Worm (Caenorhabditis elegans) whole organism, L2 larva: ENCODE results near the gene K09C4.10.

ENCODE experiments used
- C34F6.9 ChIP-seq: fragments of 150-350 bp; optimal IDR thresholded peaks from 2 replicates; lab custom pipeline; 2014; ENCODE audit warnings: missing biosample characterization, missing genetic modification characterization
- F13H6.1 ChIP-seq: sonication (generic microtip); optimal IDR thresholded peaks from 2 replicates; lab custom pipeline; 2016; ENCODE audit warnings: missing genetic modification characterization, missing compliant biosample characterization
- R02D3.7 ChIP-seq: fragments of 150-350 bp; optimal IDR thresholded peaks from 2 replicates; lab custom pipeline; 2014; ENCODE audit warnings: missing biosample characterization, missing genetic modification characterization
- Y55F3AM.14 ChIP-seq: fragments of 200-800 bp; sonication (Bioruptor generic); optimal IDR thresholded peaks from 2 replicates; lab custom pipeline; 2018; ENCODE audit warnings: mild to moderate bottlenecking, missing genetic modification characterization, missing compliant biosample characterization
- aly-2 ChIP-seq: fragments of 150-350 bp; optimal IDR thresholded peaks from 2 replicates; lab custom pipeline; 2014; ENCODE audit warnings: missing biosample characterization, missing genetic modification characterization
- ama-1 ChIP-seq: fragments of 150-350 bp; optimal IDR thresholded peaks from 2 replicates; lab custom pipeline; 2018; ENCODE audit warnings: inconsistent platforms
- blmp-1 ChIP-seq: sonication (generic microtip); optimal IDR thresholded peaks from 2 replicates; lab custom pipeline; 2017; ENCODE audit warnings: missing genetic modification characterization, mild to moderate bottlenecking, missing compliant biosample characterization, antibody characterized with exemption, moderate library complexity; ENCODE audit not compliant: insufficient read depth
- ceh-16 ChIP-seq: fragments of 150-350 bp; optimal IDR thresholded peaks from 2 replicates; lab custom pipeline; 2014; ENCODE audit warnings: missing biosample characterization, missing genetic modification characterization
- ceh-82 ChIP-seq: fragments of 150-350 bp; optimal IDR thresholded peaks from 2 replicates; lab custom pipeline; 2014; ENCODE audit warnings: missing biosample characterization, missing genetic modification characterization
- crh-2 ChIP-seq: sonication (generic microtip); optimal IDR thresholded peaks from 2 replicates; lab custom pipeline; 2017; ENCODE audit warnings: missing biosample characterization, missing genetic modification characterization
- dmd-4 ChIP-seq: sonication (generic microtip); optimal IDR thresholded peaks from 2 replicates; lab custom pipeline; 2017; ENCODE audit warnings: missing biosample characterization, missing genetic modification characterization
- elt-1 ChIP-seq: fragments of 150-350 bp; optimal IDR thresholded peaks from 2 replicates; lab custom pipeline; 2014; ENCODE audit warnings: missing biosample characterization, missing genetic modification characterization
- fos-1 ChIP-seq: fragments of 150-350 bp; optimal IDR thresholded peaks from 2 replicates; lab custom pipeline; 2014; ENCODE audit warnings: missing biosample characterization, missing genetic modification characterization
- lin-11 ChIP-seq: fragments of 150-350 bp; sonication (generic microtip); optimal IDR thresholded peaks from 2 replicates; lab custom pipeline; 2014; ENCODE audit warnings: missing biosample characterization, missing genetic modification characterization, inconsistent platforms, mixed read lengths
- lin-13 ChIP-seq: fragments of 150-350 bp; optimal IDR thresholded peaks from 2 replicates; lab custom pipeline; 2014; ENCODE audit warnings: missing biosample characterization, missing genetic modification reagents, missing genetic modification characterization
- lin-39 ChIP-seq: fragments of 150-350 bp; optimal IDR thresholded peaks from 2 replicates; lab custom pipeline; 2014; ENCODE audit warnings: missing biosample characterization, missing genetic modification reagents, missing genetic modification characterization
- lsy-2 ChIP-seq, 2 experiments: fragments of 150-350 bp in 1 of 2; sonication (generic microtip) in 1 of 2; optimal IDR thresholded peaks; 2 replicates each; lab custom pipeline; 2014 to 2017; ENCODE audit warnings: missing biosample characterization in 2 of 2, missing genetic modification characterization in 2 of 2
- mbf-1 ChIP-seq: sonication (generic microtip); optimal IDR thresholded peaks from 2 replicates; lab custom pipeline; 2017; ENCODE audit warnings: missing biosample characterization, missing genetic modification characterization
- nhr-10 ChIP-seq: sonication (generic microtip); optimal IDR thresholded peaks from 2 replicates; lab custom pipeline; 2017; ENCODE audit warnings: missing biosample characterization, missing genetic modification characterization
- nhr-12 ChIP-seq: fragments of 150-350 bp; optimal IDR thresholded peaks from 2 replicates; lab custom pipeline; 2014; ENCODE audit warnings: missing biosample characterization, missing genetic modification characterization
- nhr-21 ChIP-seq: fragments of 150-350 bp; optimal IDR thresholded peaks from 2 replicates; lab custom pipeline; 2014; ENCODE audit warnings: missing biosample characterization, missing genetic modification characterization
- nhr-23 ChIP-seq: fragments of 150-350 bp; optimal IDR thresholded peaks from 2 replicates; lab custom pipeline; 2014; ENCODE audit warnings: missing biosample characterization, missing genetic modification reagents, missing genetic modification characterization
- nhr-237 ChIP-seq: fragments of 150-350 bp; optimal IDR thresholded peaks from 2 replicates; lab custom pipeline; 2014; ENCODE audit warnings: missing biosample characterization, missing genetic modification characterization
- nhr-77 ChIP-seq: fragments of 150-350 bp; optimal IDR thresholded peaks from 2 replicates; lab custom pipeline; 2014; ENCODE audit warnings: missing biosample characterization, missing genetic modification characterization
- peb-1 ChIP-seq: fragments of 150-350 bp; optimal IDR thresholded peaks from 2 replicates; lab custom pipeline; 2014; ENCODE audit warnings: missing biosample characterization, missing genetic modification characterization
- skn-1 ChIP-seq: sonication (generic microtip); optimal IDR thresholded peaks from 2 replicates; lab custom pipeline; 2017; ENCODE audit warnings: missing biosample characterization, missing genetic modification characterization
- sma-3 ChIP-seq: sonication (generic microtip); optimal IDR thresholded peaks from 2 replicates; lab custom pipeline; 2016; ENCODE audit warnings: missing genetic modification reagents, missing genetic modification characterization, missing compliant biosample characterization
- sma-9 ChIP-seq, 2 experiments: fragments of 150-350 bp in 1 of 2; sonication (generic microtip) in 1 of 2; optimal IDR thresholded peaks; 2 replicates each; lab custom pipeline; 2014 to 2016; ENCODE audit warnings: missing genetic modification characterization in 2 of 2, mild to moderate bottlenecking in 1 of 2, missing biosample characterization in 1 of 2, missing compliant biosample characterization in 1 of 2, missing genetic modification reagents in 1 of 2, moderate library complexity in 1 of 2
- unc-55 ChIP-seq: fragments of 150-350 bp; sonication (generic microtip); optimal IDR thresholded peaks from 3 replicates; lab custom pipeline; 2014; ENCODE audit warnings: missing biosample characterization, missing genetic modification reagents, missing genetic modification characterization
- unc-62 ChIP-seq: fragments of 150-350 bp; optimal IDR thresholded peaks from 2 replicates; lab custom pipeline; 2014; ENCODE audit warnings: missing biosample characterization, missing genetic modification reagents, missing genetic modification characterization
- zag-1 ChIP-seq: fragments of 150-350 bp; optimal IDR thresholded peaks from 2 replicates; lab custom pipeline; 2014; ENCODE audit warnings: missing biosample characterization, missing genetic modification characterization
- ztf-4 ChIP-seq: fragments of 150-350 bp; optimal IDR thresholded peaks from 2 replicates; lab custom pipeline; 2014; ENCODE audit warnings: missing biosample characterization, missing genetic modification characterization

The K09C4.10 gene

DNA sequence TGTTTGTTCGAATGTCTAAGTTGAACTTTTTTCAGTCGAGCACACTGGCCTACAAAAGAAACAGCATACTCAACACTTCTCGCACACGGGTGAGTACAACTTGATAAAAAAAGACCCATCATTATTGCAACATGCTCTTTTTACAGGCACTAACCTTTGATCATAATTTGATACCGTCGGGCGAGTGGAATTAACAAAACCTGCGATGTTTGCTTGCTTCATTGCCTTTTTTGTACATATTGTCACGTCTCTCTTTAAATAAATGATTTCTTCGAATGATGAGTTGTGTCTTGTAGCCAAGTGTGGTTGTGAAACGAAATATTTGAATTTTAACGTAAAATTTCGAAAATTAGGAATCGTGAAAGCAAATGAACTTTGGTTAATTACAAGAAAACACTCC lies 5.4 kb upstream of the K09C4.10 start (continued):
- TF ChIP-seq Y55F3AM.14 (GFP tag; lab: Kevin White, UChicago) = no peak
- TF ChIP-seq lsy-2 (tag; optimal IDR thresholded peaks at IDR 0.05; lab: Kevin White, UChicago) = no peak
- no peak for TF ChIP-seq R02D3.7 (tag; lab: Kevin White, UChicago)
- TF ChIP-seq lin-11 = no peak
- TF ChIP-seq nhr-21 (tag; lab: Kevin White, UChicago) = no peak

DNA sequence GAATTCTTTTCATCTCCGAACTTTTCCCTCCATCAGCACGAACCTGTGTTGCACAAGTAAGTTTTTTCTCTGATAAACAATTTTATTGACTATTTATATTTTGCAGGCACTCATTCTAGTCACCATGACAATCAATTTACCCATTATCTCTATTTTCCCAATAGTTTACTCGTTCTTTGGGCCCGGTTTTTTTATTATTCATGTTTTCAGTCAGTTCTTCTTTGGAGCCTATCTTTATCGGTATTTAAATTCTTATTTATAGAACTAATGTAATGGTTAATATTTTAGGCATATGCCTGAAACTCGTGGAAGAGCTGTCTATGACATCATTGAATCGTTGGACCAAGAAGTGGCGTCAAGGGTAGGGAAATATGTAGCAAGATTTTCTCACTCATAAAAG lies 4.9 kb upstream of the K09C4.10 start:
- TF ChIP-seq mbf-1 (tag; lab: Kevin White, UChicago) = no peak
- no peak for TF ChIP-seq blmp-1 (tag; lab: Kevin White, UChicago)
- no peak for TF ChIP-seq elt-1
- TF ChIP-seq ztf-4 (tag; lab: Kevin White, UChicago) = no peak
- TF ChIP-seq ceh-82 (tag; lab: Kevin White, UChicago) = no peak
- no peak for TF ChIP-seq fos-1 (tag; lab: Kevin White, UChicago)
- TF ChIP-seq Y55F3AM.14 (GFP tag; lab: Kevin White, UChicago) = no peak
- no peak for TF ChIP-seq unc-62 (GFP tag; lab: Kevin White, UChicago)
- TF ChIP-seq peb-1 (tag; lab: Kevin White, UChicago) = no peak
- TF ChIP-seq aly-2 (tag; lab: Kevin White, UChicago) = no peak
- TF ChIP-seq zag-1 (tag; lab: Kevin White, UChicago) = no peak
- no peak for TF ChIP-seq crh-2 (tag; lab: Kevin White, UChicago)
- no peak for TF ChIP-seq nhr-237
- TF ChIP-seq ama-1 (lab: Kevin White, UChicago) = no peak
- TF ChIP-seq ceh-16 (tag; lab: Kevin White, UChicago) = no peak
- TF ChIP-seq lin-13 (GFP tag; lab: Kevin White, UChicago) = no peak
- TF ChIP-seq unc-55 (GFP tag; lab: Kevin White, UChicago) = no peak
- TF ChIP-seq, all 48 proteins: peak for 0

DNA sequence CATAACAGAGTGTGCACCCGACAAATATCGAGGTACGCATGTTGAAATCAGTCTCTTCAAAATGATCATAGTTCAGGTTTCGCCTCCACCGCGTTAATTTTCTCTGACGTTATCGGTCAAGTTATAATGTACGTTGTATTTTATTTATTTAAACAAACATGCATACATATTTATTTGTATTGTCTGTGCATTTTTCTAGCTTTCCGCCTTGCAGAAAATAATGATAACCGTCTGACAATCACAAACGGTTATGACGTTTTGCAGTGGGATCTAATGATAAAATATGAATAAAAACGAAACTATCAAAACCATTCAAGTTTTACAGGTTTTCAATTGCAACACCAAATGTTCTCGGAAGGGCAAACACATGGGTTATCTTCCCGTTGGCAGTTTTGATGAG lies 3.2 kb upstream of the K09C4.10 start:
- TF ChIP-seq Y55F3AM.14 (GFP tag; lab: Kevin White, UChicago) (no peak), F13H6.1 (tag; lab: Kevin White, UChicago) (peak; percentile 13), fos-1 (tag; lab: Kevin White, UChicago) (peak; percentile 47), lin-13 (GFP tag; lab: Kevin White, UChicago) (no peak), unc-55 (GFP tag; lab: Kevin White, UChicago) (no peak), skn-1 (tag; lab: Kevin White, UChicago) (no peak), sma-9 (GFP tag; optimal IDR thresholded peaks at IDR 0.05; lab: Kevin White, UChicago) (peak; percentile 36), sma-9 (tag; optimal IDR thresholded peaks at IDR 0.05; lab: Kevin White, UChicago) (no peak)
- TF ChIP-seq, all 48 proteins: peak for 3

DNA sequence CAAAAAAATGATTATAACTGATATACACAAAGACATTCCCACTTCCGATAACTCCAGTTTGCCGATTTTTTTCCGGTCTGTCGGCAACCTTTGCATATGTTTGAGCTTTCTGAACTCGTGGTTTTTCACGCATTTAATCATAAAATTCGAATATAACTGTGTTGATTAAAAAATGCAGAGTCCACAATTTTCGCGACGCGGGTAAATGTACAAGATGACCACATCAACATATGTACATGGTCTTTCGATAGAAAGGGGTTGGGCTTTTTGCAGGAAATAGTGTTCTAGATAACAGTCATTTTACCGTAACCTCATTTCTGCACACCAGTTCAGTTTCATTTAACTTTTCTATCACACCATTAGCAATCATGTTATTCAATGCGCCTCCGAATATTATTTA lies 2.3 kb upstream of the K09C4.10 start, which contains the start of gene K09C4.5:
TSS of gene K09C4.5 (plus strand) at position 326 of the 400 bp plus-strand sequence.
- TF ChIP-seq fos-1 (tag; lab: Kevin White, UChicago) = peak; percentile 17
- TF ChIP-seq lsy-2 (tag; optimal IDR thresholded peaks at IDR 0.05; lab: Kevin White, UChicago) = no peak
- TF ChIP-seq, all 48 proteins: peak for 1

DNA sequence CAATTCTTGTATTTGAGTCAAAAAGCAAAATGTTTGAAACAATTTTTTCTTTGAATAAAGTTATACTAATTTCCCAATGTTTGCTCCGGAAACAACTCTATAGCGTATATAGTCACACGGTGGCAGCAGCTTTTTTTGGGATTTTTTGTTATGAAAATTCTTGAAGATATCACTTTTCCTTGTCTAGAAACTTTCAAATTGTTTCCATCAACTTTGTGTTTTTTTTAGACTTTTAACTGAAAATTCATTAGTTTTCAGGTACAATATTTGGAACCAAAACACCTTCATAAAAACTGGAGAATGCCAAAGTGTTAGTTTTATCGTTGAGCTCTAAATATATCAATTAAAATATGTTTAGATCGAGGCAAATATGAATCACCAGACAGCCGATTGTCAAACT lies 7.5 kb downstream of the K09C4.10 start, which contains the start of gene K09C4.7:
TSS of gene K09C4.7 (plus strand) at position 301 of the 400 bp plus-strand sequence.
- TF ChIP-seq ztf-4 (tag; lab: Kevin White, UChicago) (no peak), lin-39 (tag; lab: Kevin White, UChicago) (no peak), ceh-82 (tag; lab: Kevin White, UChicago) (no peak), ceh-16 (tag; lab: Kevin White, UChicago) (no peak), ama-1 (lab: Kevin White, UChicago) (no peak), sma-3 (GFP tag; lab: Kevin White, UChicago) (no peak), nhr-77 (tag; lab: Kevin White, UChicago) (no peak), mbf-1 (tag; lab: Kevin White, UChicago) (no peak), dmd-4 (no peak), peb-1 (tag; lab: Kevin White, UChicago) (no peak), R02D3.7 (tag; lab: Kevin White, UChicago) (no peak), C34F6.9 (no peak), crh-2 (tag; lab: Kevin White, UChicago) (no peak), nhr-10 (no peak), lin-13 (GFP tag; lab: Kevin White, UChicago) (no peak), nhr-12 (no peak), aly-2 (tag; lab: Kevin White, UChicago) (no peak), nhr-23 (no peak)
